Worm (Caenorhabditis elegans): Measurements from ENCODE around the gene strm-1.
"Not testable (repeated sequence)": the region's sequence is repeated elsewhere in the genome, so short reads cannot be mapped to it uniquely, and the experiment has no call there.

- not testable (repeated sequence) for TF ChIP-seq him-1, dao-5, W03F9.2 (tag; optimal IDR thresholded peaks at IDR 0.05)
These were observed 33.9 kb downstream of the strm-1 start, which contains the start of gene E02H9.6 for ce11 chrIII:2435805-2436204.

Measured in whole organism, L4/young adult.